Worm (Caenorhabditis elegans) whole organism, mixed stage, embryonic: ENCODE results near the gene R07D5.2.
A peak's percentile ranks its signal among the peaks of the same experiment; 100 is the strongest.

Experiments
- M03D4.4 ChIP-seq: sonication (generic microtip); optimal IDR thresholded peaks from 2 replicates; lab custom pipeline; 2017; ENCODE audit warnings: mild to moderate bottlenecking, missing genetic modification characterization, missing compliant biosample characterization
- bed-3 ChIP-seq: fragments of 200-800 bp; sonication (Bioruptor generic); optimal IDR thresholded peaks from 3 replicates; lab custom pipeline; 2018; ENCODE audit warnings: mild to moderate bottlenecking, missing genetic modification characterization, moderate library complexity, missing compliant biosample characterization
- blmp-1 ChIP-seq: fragments of 150-350 bp; optimal IDR thresholded peaks from 2 replicates; lab custom pipeline; 2014; ENCODE audit warnings: missing biosample characterization, missing genetic modification characterization
- ceh-39 ChIP-seq: fragments of 150-350 bp; optimal IDR thresholded peaks from 2 replicates; lab custom pipeline; 2014; ENCODE audit warnings: missing biosample characterization, missing genetic modification characterization
- ceh-43 ChIP-seq: fragments of 200-800 bp; sonication (Bioruptor generic); optimal IDR thresholded peaks from 2 replicates; lab custom pipeline; 2018; ENCODE audit warnings: mild to moderate bottlenecking, missing genetic modification characterization, moderate library complexity, missing compliant biosample characterization
- ceh-83 ChIP-seq: fragments of 200-800 bp; sonication (Bioruptor generic); optimal IDR thresholded peaks from 2 replicates; lab custom pipeline; 2018; ENCODE audit warnings: mild to moderate bottlenecking, missing genetic modification characterization, missing compliant biosample characterization
- ces-1 ChIP-seq: fragments of 150-350 bp; optimal IDR thresholded peaks from 2 replicates; lab custom pipeline; 2014; ENCODE audit warnings: missing biosample characterization, missing genetic modification reagents, missing genetic modification characterization
- cnd-1 ChIP-seq: fragments of 200-800 bp; sonication (Bioruptor generic); optimal IDR thresholded peaks from 2 replicates; lab custom pipeline; 2018; ENCODE audit warnings: mild to moderate bottlenecking, missing genetic modification characterization, missing compliant biosample characterization
- drap-1 ChIP-seq: fragments of 200-800 bp; sonication (Bioruptor generic); optimal IDR thresholded peaks from 3 replicates; lab custom pipeline; 2018; ENCODE audit warnings: mild to moderate bottlenecking, missing genetic modification characterization, missing compliant biosample characterization
- flh-1 ChIP-seq: fragments of 200-800 bp; sonication (Bioruptor generic); optimal IDR thresholded peaks from 2 replicates; lab custom pipeline; 2018; ENCODE audit warnings: mild to moderate bottlenecking, missing genetic modification characterization, moderate library complexity, missing compliant biosample characterization
- ham-2 ChIP-seq: fragments of 200-800 bp; sonication (Bioruptor generic); optimal IDR thresholded peaks from 2 replicates; lab custom pipeline; 2018; ENCODE audit warnings: mild to moderate bottlenecking, missing genetic modification characterization, missing compliant biosample characterization
- hlh-1 ChIP-seq: fragments of 150-350 bp; optimal IDR thresholded peaks from 2 replicates; lab custom pipeline; 2014; ENCODE audit warnings: missing biosample characterization, missing genetic modification reagents, missing genetic modification characterization
- lin-13 ChIP-seq: fragments of 150-350 bp; optimal IDR thresholded peaks from 2 replicates; lab custom pipeline; 2014; ENCODE audit warnings: missing biosample characterization, missing genetic modification characterization
- lin-32 ChIP-seq: fragments of 200-800 bp; sonication (Bioruptor generic); optimal IDR thresholded peaks from 2 replicates; lab custom pipeline; 2018; ENCODE audit warnings: mild to moderate bottlenecking, missing genetic modification characterization, missing compliant biosample characterization
- lsy-2 ChIP-seq: fragments of 150-350 bp; optimal IDR thresholded peaks from 2 replicates; lab custom pipeline; 2014; ENCODE audit warnings: missing biosample characterization, missing genetic modification characterization
- mab-5 ChIP-seq: fragments of 150-350 bp; optimal IDR thresholded peaks from 2 replicates; lab custom pipeline; 2014; ENCODE audit warnings: missing biosample characterization, missing genetic modification characterization
- mep-1 ChIP-seq: fragments of 150-350 bp; optimal IDR thresholded peaks from 2 replicates; lab custom pipeline; 2017; ENCODE audit warnings: missing biosample characterization, missing genetic modification reagents, missing genetic modification characterization, inconsistent platforms
- mls-2 ChIP-seq: sonication (generic microtip); optimal IDR thresholded peaks from 2 replicates; lab custom pipeline; 2016; ENCODE audit warnings: mild to moderate bottlenecking, missing genetic modification characterization, moderate library complexity, missing compliant biosample characterization
- nhr-12 ChIP-seq: fragments of 150-350 bp; optimal IDR thresholded peaks from 2 replicates; lab custom pipeline; 2014; ENCODE audit warnings: missing biosample characterization, missing genetic modification characterization
- nhr-2 ChIP-seq: fragments of 150-350 bp; optimal IDR thresholded peaks from 2 replicates; lab custom pipeline; 2014; ENCODE audit warnings: missing biosample characterization, missing genetic modification characterization
- nhr-237 ChIP-seq: fragments of 150-350 bp; optimal IDR thresholded peaks from 2 replicates; lab custom pipeline; 2014; ENCODE audit warnings: missing biosample characterization, missing genetic modification characterization
- nhr-28 ChIP-seq: fragments of 150-350 bp; optimal IDR thresholded peaks from 2 replicates; lab custom pipeline; 2014; ENCODE audit warnings: missing biosample characterization, missing genetic modification characterization
- pha-4 ChIP-seq: fragments of 150-350 bp; optimal IDR thresholded peaks from 2 replicates; lab custom pipeline; 2018; ENCODE audit warnings: missing biosample characterization, missing genetic modification reagents, missing genetic modification characterization
- sem-2 ChIP-seq: fragments of 200-800 bp; sonication (Bioruptor generic); optimal IDR thresholded peaks from 2 replicates; lab custom pipeline; 2018; ENCODE audit warnings: mild to moderate bottlenecking, missing genetic modification characterization, missing compliant biosample characterization
- snpc-4 ChIP-seq: fragments of 150-350 bp; optimal IDR thresholded peaks from 2 replicates; lab custom pipeline; 2014; ENCODE audit warnings: missing biosample characterization, missing genetic modification characterization
- sptf-1 ChIP-seq: sonication (generic microtip); optimal IDR thresholded peaks from 2 replicates; lab custom pipeline; 2017; ENCODE audit warnings: mild to moderate bottlenecking, missing genetic modification characterization, moderate library complexity, missing compliant biosample characterization
- tbx-8 ChIP-seq: fragments of 200-800 bp; sonication (Bioruptor generic); optimal IDR thresholded peaks from 2 replicates; lab custom pipeline; 2018; ENCODE audit warnings: mild to moderate bottlenecking, missing genetic modification characterization, moderate library complexity, missing compliant biosample characterization
- unc-120 ChIP-seq: sonication (generic microtip); optimal IDR thresholded peaks from 2 replicates; lab custom pipeline; 2017; ENCODE audit warnings: missing genetic modification characterization, missing compliant biosample characterization; ENCODE audit not compliant: poor library complexity, severe bottlenecking
- unc-39 ChIP-seq: fragments of 150-350 bp; optimal IDR thresholded peaks from 2 replicates; lab custom pipeline; 2014; ENCODE audit warnings: missing biosample characterization, missing genetic modification characterization
- unc-62 ChIP-seq: fragments of 150-350 bp; optimal IDR thresholded peaks from 2 replicates; lab custom pipeline; 2014; ENCODE audit warnings: missing biosample characterization, missing genetic modification reagents, missing genetic modification characterization
- zip-8 ChIP-seq: fragments of 150-350 bp; optimal IDR thresholded peaks from 2 replicates; lab custom pipeline; 2014; ENCODE audit warnings: missing biosample characterization, missing genetic modification characterization

R07D5.2 gene

ce11 chrX:15103481-15103880 lies 12.9 kb downstream of the R07D5.2 start:
- TF ChIP-seq mab-5 (tag; lab: Kevin White, UChicago) (no peak), drap-1 (GFP tag; lab: Kevin White, UChicago) (no peak), mls-2 (tag; lab: Kevin White, UChicago) (no peak), nhr-2 (tag; lab: Kevin White, UChicago) (no peak)

ce11 chrX:15100369-15100963 lies 15.9 kb downstream of the R07D5.2 start, which contains the start of gene dhhc-1:
TSS of gene dhhc-1 (minus strand) at chrX:15100419.
- no peak for TF ChIP-seq pha-4 (tag; lab: Kevin White, UChicago)
- no peak for TF ChIP-seq ceh-83 (GFP tag; lab: Kevin White, UChicago)
- peak; percentile 69 for TF ChIP-seq hlh-1
- peak; percentile 28 for TF ChIP-seq unc-62 (GFP tag; lab: Kevin White, UChicago)
- peak; percentile 56 for TF ChIP-seq mep-1 (tag; lab: Kevin White, UChicago)
- TF ChIP-seq unc-120: peak; percentile 69
- TF ChIP-seq sem-2: no peak
- TF ChIP-seq cnd-1 (tag; lab: Kevin White, UChicago): peak; percentile 84
- TF ChIP-seq mab-5 (tag; lab: Kevin White, UChicago): no peak
- TF ChIP-seq bed-3 (GFP tag; lab: Kevin White, UChicago): no peak
- no peak for TF ChIP-seq nhr-237 (tag; lab: Kevin White, UChicago)
- TF ChIP-seq M03D4.4: no peak
- no peak for TF ChIP-seq zip-8 (tag; lab: Kevin White, UChicago)
- TF ChIP-seq sptf-1: no peak
- no peak for TF ChIP-seq nhr-12
- TF ChIP-seq drap-1 (GFP tag; lab: Kevin White, UChicago): no peak
- TF ChIP-seq nhr-2 (tag; lab: Kevin White, UChicago): peak; percentile 15
- peak; percentile 69 for TF ChIP-seq lin-32 (GFP tag; lab: Kevin White, UChicago)
- TF ChIP-seq ceh-39 (tag; lab: Kevin White, UChicago): no peak
- no peak for TF ChIP-seq blmp-1
- TF ChIP-seq snpc-4 (tag; lab: Kevin White, UChicago): no peak
- peak; percentile 65 for TF ChIP-seq mls-2 (tag; lab: Kevin White, UChicago)
- no peak for TF ChIP-seq lsy-2 (tag; lab: Kevin White, UChicago)
- TF ChIP-seq ces-1 (GFP tag; lab: Kevin White, UChicago): peak; percentile 41
- TF ChIP-seq nhr-28 (tag; lab: Kevin White, UChicago): no peak

ce11 chrX:15097763-15098162 lies 18.7 kb downstream of the R07D5.2 start, which contains the start of gene F09B12.3:
TSS of gene F09B12.3 (minus strand) at chrX:15097954.
- TF ChIP-seq mep-1 (tag; lab: Kevin White, UChicago) (no peak), nhr-28 (tag; lab: Kevin White, UChicago) (no peak), nhr-2 (tag; lab: Kevin White, UChicago) (no peak), mab-5 (tag; lab: Kevin White, UChicago) (no peak), zip-8 (tag; lab: Kevin White, UChicago) (no peak), hlh-1 (no peak), ham-2 (no peak), drap-1 (GFP tag; lab: Kevin White, UChicago) (no peak), lin-32 (GFP tag; lab: Kevin White, UChicago) (no peak)

ce11 chrX:15096277-15096676 lies 20.1 kb downstream of the R07D5.2 start:
- TF ChIP-seq cnd-1 (tag; lab: Kevin White, UChicago): no peak
- no peak for TF ChIP-seq mab-5 (tag; lab: Kevin White, UChicago)
- TF ChIP-seq lin-13 (tag; lab: Kevin White, UChicago): no peak
- no peak for TF ChIP-seq mls-2 (tag; lab: Kevin White, UChicago)
- TF ChIP-seq ham-2: no peak
- TF ChIP-seq M03D4.4: no peak
- TF ChIP-seq ceh-43 (GFP tag; lab: Kevin White, UChicago): no peak
- no peak for TF ChIP-seq ceh-83 (GFP tag; lab: Kevin White, UChicago)
- TF ChIP-seq unc-39 (tag; lab: Kevin White, UChicago): no peak
- TF ChIP-seq tbx-8 (GFP tag; lab: Kevin White, UChicago): no peak
- TF ChIP-seq nhr-2 (tag; lab: Kevin White, UChicago): no peak

- TF ChIP-seq ceh-39 (tag; lab: Kevin White, UChicago) (no peak), nhr-237 (tag; lab: Kevin White, UChicago) (no peak), M03D4.4 (no peak), unc-39 (tag; lab: Kevin White, UChicago) (no peak), flh-1 (GFP tag; lab: Kevin White, UChicago) (no peak)
Measured at ce11 chrX:15094973-15095372, 21.4 kb downstream of the R07D5.2 start, which contains the start of gene F09B12.7. TSS of gene F09B12.7 (minus strand) at chrX:15095073.
